Fruit fly (Drosophila melanogaster): ENCODE data around the gene mamo.

The mamo gene

DNA sequence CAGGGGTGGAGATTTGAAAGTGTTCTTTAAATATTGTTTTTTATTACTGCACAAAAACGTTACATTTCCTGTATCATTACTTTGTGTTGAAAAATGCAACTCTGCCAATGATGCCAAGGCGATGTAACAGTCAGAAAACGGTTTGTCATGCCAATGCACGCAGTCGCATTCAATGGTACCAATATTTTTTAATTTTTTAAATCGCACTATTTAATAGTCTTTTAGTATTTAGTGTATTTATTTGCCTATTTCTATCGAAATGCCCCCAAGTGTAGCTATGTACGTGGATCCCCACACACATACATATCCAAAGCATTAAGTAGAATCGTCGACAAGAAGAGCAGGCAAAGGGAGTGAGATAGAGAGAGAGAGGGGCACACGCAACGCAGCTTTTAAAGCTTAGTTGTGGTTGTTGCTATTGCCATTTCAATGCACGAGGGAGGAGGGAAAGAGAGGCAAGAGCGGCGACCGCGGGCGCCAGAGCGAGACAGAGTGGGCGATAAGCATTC is 101.1 kb downstream of the mamo start (continued):
- TF ChIP-seq CG9817 (tag; optimal IDR thresholded peaks at IDR 0.05): no peak
- TF ChIP-seq CG10543 (GFP tag; optimal IDR thresholded peaks at IDR 0.05): no peak
- TF ChIP-seq sqz (GFP tag; optimal IDR thresholded peaks at IDR 0.05): no peak
- TF ChIP-seq ssp (GFP tag; IDR thresholded peaks at IDR 0.05): no peak
- no peak for TF ChIP-seq amos (GFP tag; IDR thresholded peaks at IDR 0.05; ENCODE audit: partially characterized antibody)
- no peak for TF ChIP-seq dpn (GFP tag; optimal IDR thresholded peaks at IDR 0.05)
- TF ChIP-seq luna (GFP tag; optimal IDR thresholded peaks at IDR 0.05): no peak
- no peak for TF ChIP-seq CG30020 (tag; optimal IDR thresholded peaks at IDR 0.05)
- no peak for TF ChIP-seq CG7556 (GFP tag; optimal IDR thresholded peaks at IDR 0.05)
- no peak for TF ChIP-seq Ptx1 (GFP tag; IDR thresholded peaks at IDR 0.05)
- TF ChIP-seq fd64A (GFP tag; optimal IDR thresholded peaks at IDR 0.05): no peak
- TF ChIP-seq CG7357 (GFP tag; IDR thresholded peaks at IDR 0.05): no peak
- no peak for TF ChIP-seq caup (GFP tag; optimal IDR thresholded peaks at IDR 0.05; ENCODE audit: severe bottlenecking)
- peak; percentile 66 for TF ChIP-seq sens (GFP tag)
- no peak for TF ChIP-seq HLH3B (GFP tag; IDR thresholded peaks at IDR 0.05)
- peak; percentile 18 for TF ChIP-seq stwl (tag; optimal IDR thresholded peaks at IDR 0.05)
- no peak for TF ChIP-seq stc (GFP tag; IDR thresholded peaks at IDR 0.05)
- no peak for TF ChIP-seq Aef1 (GFP tag; IDR thresholded peaks at IDR 0.05)
- TF ChIP-seq YL-1 (GFP tag; optimal IDR thresholded peaks at IDR 0.05): no peak
- TF ChIP-seq CG15514 (GFP tag; optimal IDR thresholded peaks at IDR 0.05): no peak
- TF ChIP-seq CG11398 (GFP tag; optimal IDR thresholded peaks at IDR 0.05): no peak
- peak; percentile 14; the same call in 1 of the 3 replicates for TF ChIP-seq row (GFP tag; IDR thresholded peaks at IDR 0.05)
- TF ChIP-seq CG4820 (GFP tag; optimal IDR thresholded peaks at IDR 0.05): no peak
- TF ChIP-seq Deaf1 (tag; optimal IDR thresholded peaks at IDR 0.05): no peak
- no peak for TF ChIP-seq Sry-δ (GFP tag; optimal IDR thresholded peaks at IDR 0.05)
- no peak for TF ChIP-seq CG31365 (tag; optimal IDR thresholded peaks at IDR 0.05)
- no peak for TF ChIP-seq Vsx1 (GFP tag; optimal IDR thresholded peaks at IDR 0.05)
- TF ChIP-seq nerfin-1 (tag; optimal IDR thresholded peaks at IDR 0.05): no peak
- no peak for TF ChIP-seq CG8359 (GFP tag; optimal IDR thresholded peaks at IDR 0.05; ENCODE audit: borderline replicate concordance)
- TF ChIP-seq chinmo (GFP tag; IDR thresholded peaks at IDR 0.05; ENCODE audit: partially characterized antibody): no peak
- no peak for TF ChIP-seq exex (tag; optimal IDR thresholded peaks at IDR 0.05)
- TF ChIP-seq twi (tag; optimal IDR thresholded peaks at IDR 0.05): no peak
- no peak for TF ChIP-seq Nf-YB (GFP tag; optimal IDR thresholded peaks at IDR 0.05)
- no peak for TF ChIP-seq CG17612 (GFP tag; IDR thresholded peaks at IDR 0.05)
- no peak for TF ChIP-seq btn (GFP tag; optimal IDR thresholded peaks at IDR 0.05)
- no peak for TF ChIP-seq CG12071 (GFP tag; optimal IDR thresholded peaks at IDR 0.05)
- no peak for TF ChIP-seq Adf1 (GFP tag; IDR thresholded peaks at IDR 0.05)
- no peak for TF ChIP-seq zfh2 (GFP tag; optimal IDR thresholded peaks at IDR 0.05)
- TF ChIP-seq CG14710 (tag; optimal IDR thresholded peaks at IDR 0.05): no peak
- no peak for TF ChIP-seq CG4282 (GFP tag; optimal IDR thresholded peaks at IDR 0.05)
- no peak for TF ChIP-seq dati (GFP tag; IDR thresholded peaks at IDR 0.05)
- TF ChIP-seq lola (GFP tag; optimal IDR thresholded peaks at IDR 0.05): no peak
- no peak for TF ChIP-seq knrl (GFP tag; IDR thresholded peaks at IDR 0.05; ENCODE audit: partially characterized antibody)
- TF ChIP-seq insv (GFP tag; optimal IDR thresholded peaks at IDR 0.05): no peak
- TF ChIP-seq Drgx (GFP tag; IDR thresholded peaks at IDR 0.05): peak; percentile 75
- no peak for TF ChIP-seq fd96Cb (tag; optimal IDR thresholded peaks at IDR 0.05)
- no peak for TF ChIP-seq CG16779 (GFP tag; IDR thresholded peaks at IDR 0.05)
- TF ChIP-seq CG11696 (GFP tag; IDR thresholded peaks at IDR 0.05): 0 out of 2 replicates have a peak, but pooled peaks have one; percentile 34
- TF ChIP-seq CG3838 (GFP tag; optimal IDR thresholded peaks at IDR 0.05): no peak
- TF ChIP-seq pnt (GFP tag; optimal IDR thresholded peaks at IDR 0.05): no peak
- no peak for TF ChIP-seq gcm2 (GFP tag; optimal IDR thresholded peaks at IDR 0.05)

Measured in whole organism, embryonic.